Worm (Caenorhabditis elegans) whole organism, young adult: ENCODE results near the gene C04E6.8.
A peak's percentile ranks its signal among the peaks of the same experiment; 100 is the strongest.

Experiments
- B0261.1 ChIP-seq: sonication (generic microtip); optimal IDR thresholded peaks from 2 replicates; lab custom pipeline; 2016; ENCODE audit warnings: mild to moderate bottlenecking, missing genetic modification characterization, moderate library complexity, missing compliant biosample characterization
- B0336.3 ChIP-seq: fragments of 200-800 bp; sonication (Bioruptor generic); IDR thresholded peaks from 2 replicates; pipeline ENCODE4 v1.3.6; 2022; ENCODE audit warnings: missing genetic modification characterization, missing compliant biosample characterization
- F10E7.11 ChIP-seq: sonication (generic microtip); optimal IDR thresholded peaks from 2 replicates; lab custom pipeline; 2017; ENCODE audit warnings: mild to moderate bottlenecking, missing genetic modification characterization, moderate library complexity, missing compliant biosample characterization
- F23B12.7 ChIP-seq: sonication (generic microtip); optimal IDR thresholded peaks from 2 replicates; lab custom pipeline; 2017; ENCODE audit warnings: missing genetic modification characterization, mild to moderate bottlenecking, missing compliant biosample characterization, antibody characterized with exemption, moderate library complexity; ENCODE audit not compliant: insufficient read depth
- F37B4.10 ChIP-seq: fragments of 200-800 bp; sonication (Bioruptor generic); IDR thresholded peaks from 2 replicates; pipeline ENCODE4 v1.3.6; 2022; ENCODE audit warnings: missing genetic modification characterization, missing compliant biosample characterization
- F39B2.1 ChIP-seq: fragments of 200-800 bp; sonication (Bioruptor generic); IDR thresholded peaks from 2 replicates; pipeline ENCODE4 v1.3.6; 2022; ENCODE audit warnings: missing genetic modification reagents, missing genetic modification characterization, missing compliant biosample characterization
- K12H6.12 ChIP-seq: fragments of 200-800 bp; sonication (Bioruptor generic); optimal IDR thresholded peaks from 2 replicates; lab custom pipeline; 2018; ENCODE audit warnings: mild to moderate bottlenecking, missing genetic modification characterization, missing compliant biosample characterization
- T26A5.8 ChIP-seq: sonication (generic microtip); optimal IDR thresholded peaks from 2 replicates; lab custom pipeline; 2016; ENCODE audit warnings: missing genetic modification characterization, missing compliant biosample characterization
- Y56A3A.18 ChIP-seq: fragments of 200-800 bp; sonication (Bioruptor generic); IDR thresholded peaks from 2 replicates; pipeline ENCODE4 v1.3.6; 2022; ENCODE audit warnings: missing genetic modification reagents, missing genetic modification characterization, missing compliant biosample characterization
- Y95B8A.8 ChIP-seq: fragments of 200-800 bp; sonication (Bioruptor generic); IDR thresholded peaks from 2 replicates; pipeline ENCODE4 v1.3.6; 2022; ENCODE audit warnings: missing genetic modification reagents, missing genetic modification characterization, missing compliant biosample characterization
- akir-1 ChIP-seq: fragments of 200-800 bp; sonication (Bioruptor generic); optimal IDR thresholded peaks from 2 replicates; lab custom pipeline; 2018; ENCODE audit warnings: mild to moderate bottlenecking, missing genetic modification characterization, moderate library complexity, missing compliant biosample characterization
- ama-1 ChIP-seq, 3 experiments: fragments of 150-350 bp in 1 of 3; sonication (generic microtip) in 2 of 3; optimal IDR thresholded peaks; 2 replicates each; lab custom pipeline; 2014 to 2018; ENCODE audit warnings: missing biosample characterization in 2 of 3, missing genetic modification characterization in 2 of 3, missing genetic modification reagents in 2 of 3
- athp-1 ChIP-seq: sonication (generic microtip); optimal IDR thresholded peaks from 2 replicates; lab custom pipeline; 2017; ENCODE audit warnings: mild to moderate bottlenecking, missing genetic modification characterization, missing compliant biosample characterization
- attf-3 ChIP-seq: fragments of 200-800 bp; sonication (Bioruptor generic); conservative IDR thresholded peaks from 2 replicates; pipeline ENCODE4 v1.3.6; 2022; ENCODE audit warnings: missing genetic modification reagents, missing genetic modification characterization, missing compliant biosample characterization
- cebp-1 ChIP-seq, 2 experiments: fragments of 200-800 bp in 1 of 2; sonication (Bioruptor generic) in 1 of 2; sonication (generic microtip) in 1 of 2; IDR thresholded peaks in 1 of 2; optimal IDR thresholded peaks in 1 of 2; 2 replicates each; pipeline versions ENCODE4 v1.3.6 to Lab custom; 2017 to 2022; ENCODE audit warnings: missing compliant biosample characterization in 2 of 2, missing genetic modification characterization in 2 of 2, mild to moderate bottlenecking in 1 of 2, missing genetic modification reagents in 1 of 2, moderate library complexity in 1 of 2
- cebp-2 ChIP-seq: fragments of 200-800 bp; sonication (Bioruptor generic); IDR thresholded peaks from 2 replicates; pipeline ENCODE4 v1.3.6; 2022; ENCODE audit warnings: missing genetic modification characterization, missing compliant biosample characterization
- ceh-100 ChIP-seq: fragments of 200-800 bp; sonication (Bioruptor generic); IDR thresholded peaks from 2 replicates; pipeline ENCODE4 v1.3.6; 2022; ENCODE audit warnings: missing genetic modification reagents, missing genetic modification characterization, missing compliant biosample characterization
- dpl-1 ChIP-seq: fragments of 150-350 bp; optimal IDR thresholded peaks from 2 replicates; lab custom pipeline; 2014; ENCODE audit warnings: missing biosample characterization, missing genetic modification reagents, missing genetic modification characterization
- egl-44 ChIP-seq: fragments of 200-800 bp; sonication (Bioruptor generic); IDR thresholded peaks from 2 replicates; pipeline ENCODE4 v1.3.6; 2022; ENCODE audit warnings: missing genetic modification reagents, missing genetic modification characterization, missing compliant biosample characterization
- ekl-4 ChIP-seq: fragments of 200-800 bp; sonication (Bioruptor generic); IDR thresholded peaks from 2 replicates; pipeline ENCODE4 v1.3.6; 2022; ENCODE audit warnings: missing genetic modification reagents, missing genetic modification characterization, missing compliant biosample characterization
- ets-4 ChIP-seq: fragments of 200-800 bp; sonication (Bioruptor generic); optimal IDR thresholded peaks from 2 replicates; lab custom pipeline; 2018; ENCODE audit warnings: mild to moderate bottlenecking, missing genetic modification characterization, missing compliant biosample characterization
- hmg-1.2 ChIP-seq: fragments of 200-800 bp; sonication (Bioruptor generic); IDR thresholded peaks from 2 replicates; pipeline ENCODE4 v1.3.6; 2022; ENCODE audit warnings: missing genetic modification reagents, missing genetic modification characterization, missing compliant biosample characterization
- hmg-20 ChIP-seq: fragments of 200-800 bp; sonication (Bioruptor generic); IDR thresholded peaks from 2 replicates; pipeline ENCODE4 v1.3.6; 2022; ENCODE audit warnings: missing genetic modification reagents, missing genetic modification characterization, missing compliant biosample characterization
- hrde-1 ChIP-seq: sonication (generic microtip); optimal IDR thresholded peaks from 2 replicates; lab custom pipeline; 2016; ENCODE audit warnings: missing genetic modification characterization, mild to moderate bottlenecking, missing compliant biosample characterization, moderate library complexity, missing genotype, missing genetic modification reagents, borderline replicate concordance
- hsf-1 ChIP-seq: fragments of 200-800 bp; sonication (Bioruptor generic); IDR thresholded peaks from 2 replicates; pipeline ENCODE4 v1.3.6; 2022; ENCODE audit warnings: missing genetic modification reagents, missing genetic modification characterization, missing compliant biosample characterization
- let-607 ChIP-seq, 2 experiments: fragments of 200-800 bp in 1 of 2; sonication (Bioruptor generic) in 1 of 2; sonication (generic microtip) in 1 of 2; optimal IDR thresholded peaks; 2 replicates each; lab custom pipeline; 2016 to 2018; ENCODE audit warnings: mild to moderate bottlenecking in 2 of 2, missing compliant biosample characterization in 2 of 2, missing genetic modification characterization in 2 of 2, moderate library complexity in 2 of 2, missing genotype in 1 of 2
- lin-26 ChIP-seq: fragments of 200-800 bp; sonication (Bioruptor generic); IDR thresholded peaks from 2 replicates; pipeline ENCODE4 v1.3.6; 2022; ENCODE audit warnings: missing genetic modification reagents, missing genetic modification characterization, missing compliant biosample characterization
- lin-40 ChIP-seq: sonication (generic microtip); optimal IDR thresholded peaks from 2 replicates; lab custom pipeline; 2016; ENCODE audit warnings: missing genetic modification characterization, mild to moderate bottlenecking, missing compliant biosample characterization, missing genotype, missing genetic modification reagents
- madf-3 ChIP-seq: fragments of 200-800 bp; sonication (Bioruptor generic); IDR thresholded peaks from 2 replicates; pipeline ENCODE4 v1.3.6; 2022; ENCODE audit warnings: missing genetic modification reagents, missing genetic modification characterization, missing compliant biosample characterization
- mxl-1 ChIP-seq: sonication (generic microtip); optimal IDR thresholded peaks from 2 replicates; lab custom pipeline; 2016; ENCODE audit warnings: missing genetic modification characterization, missing compliant biosample characterization
- nfya-2 ChIP-seq: fragments of 200-800 bp; sonication (Bioruptor generic); IDR thresholded peaks from 2 replicates; pipeline ENCODE4 v1.3.6; 2022; ENCODE audit warnings: missing genetic modification reagents, missing genetic modification characterization, missing compliant biosample characterization
- nfyb-1 ChIP-seq: fragments of 200-800 bp; sonication (Bioruptor generic); IDR thresholded peaks from 2 replicates; pipeline ENCODE4 v1.3.6; 2022; ENCODE audit warnings: missing genetic modification reagents, missing genetic modification characterization, missing compliant biosample characterization
- rec-8 ChIP-seq, 2 experiments: sonication (generic microtip); optimal IDR thresholded peaks; 2 replicates each; lab custom pipeline; 2016; ENCODE audit warnings: mild to moderate bottlenecking in 2 of 2, missing genetic modification characterization in 2 of 2, missing genetic modification reagents in 2 of 2, missing genotype in 2 of 2, missing biosample characterization in 1 of 2, missing compliant biosample characterization in 1 of 2, moderate library complexity in 1 of 2
- snpc-1.1 ChIP-seq: sonication (generic microtip); optimal IDR thresholded peaks from 2 replicates; lab custom pipeline; 2017; ENCODE audit warnings: missing genetic modification characterization, mild to moderate bottlenecking, missing compliant biosample characterization, antibody characterized with exemption, moderate library complexity, missing genotype, missing genetic modification reagents; ENCODE audit not compliant: insufficient read depth
- snpc-3.4 ChIP-seq: sonication (generic microtip); optimal IDR thresholded peaks from 2 replicates; lab custom pipeline; 2017; ENCODE audit warnings: missing genetic modification characterization, mild to moderate bottlenecking, missing compliant biosample characterization, antibody characterized with exemption, moderate library complexity, missing genotype, missing genetic modification reagents
- tbx-9 ChIP-seq: sonication (generic microtip); optimal IDR thresholded peaks from 2 replicates; lab custom pipeline; 2016; ENCODE audit warnings: borderline replicate concordance, missing genetic modification characterization, inconsistent platforms, missing compliant biosample characterization
- unc-130 ChIP-seq: sonication (generic microtip); optimal IDR thresholded peaks from 2 replicates; lab custom pipeline; 2016; ENCODE audit warnings: missing genetic modification reagents, missing genetic modification characterization, missing compliant biosample characterization
- unc-62 ChIP-seq: fragments of 150-350 bp; optimal IDR thresholded peaks from 2 replicates; lab custom pipeline; 2014; ENCODE audit warnings: missing biosample characterization, missing genetic modification reagents, missing genetic modification characterization
- xnd-1 ChIP-seq: sonication (generic microtip); optimal IDR thresholded peaks from 2 replicates; lab custom pipeline; 2016; ENCODE audit warnings: missing genotype, missing genetic modification reagents, missing genetic modification characterization, missing compliant biosample characterization
- ztf-28 ChIP-seq: fragments of 200-800 bp; sonication (Bioruptor generic); IDR thresholded peaks from 2 replicates; pipeline ENCODE4 v1.3.6; 2022; ENCODE audit warnings: missing genetic modification reagents, missing genetic modification characterization, missing compliant biosample characterization

Gene C04E6.8

DNA sequence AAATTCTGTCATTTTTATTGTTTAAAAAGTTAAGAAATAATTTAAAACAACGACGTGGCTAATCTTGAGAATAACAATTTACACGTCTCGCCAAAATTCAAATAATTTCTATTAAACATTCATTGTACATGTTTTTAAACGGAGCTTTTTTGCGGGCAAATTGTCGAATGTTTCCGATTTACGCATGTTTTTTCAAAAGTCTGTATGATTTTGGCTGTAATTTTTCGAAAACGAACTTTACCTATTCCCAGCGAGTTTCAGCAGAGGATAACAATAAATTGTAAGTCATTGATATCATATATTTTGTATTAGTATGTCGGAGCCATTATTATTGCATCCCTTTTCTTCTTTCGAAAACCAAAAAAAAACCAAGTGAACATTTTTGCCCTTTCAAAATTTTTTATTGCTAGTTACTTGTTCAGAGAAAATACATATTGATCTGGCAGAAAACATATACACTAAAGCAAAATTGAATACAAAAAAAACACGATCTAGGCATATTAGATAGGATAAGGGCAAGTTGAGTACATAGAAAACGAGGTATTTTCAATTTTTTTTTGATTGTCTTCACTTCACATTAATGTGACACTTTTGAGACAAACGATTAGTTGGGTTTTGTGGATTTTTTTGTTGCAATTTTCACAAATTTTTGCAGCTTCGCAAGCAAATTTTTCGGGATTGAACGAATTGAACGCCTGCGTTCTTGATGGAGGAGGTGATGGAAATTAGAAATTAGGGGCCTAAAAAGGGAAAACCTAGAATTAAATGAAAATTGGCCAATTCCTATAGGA is 44.9 kb downstream of the C04E6.8 start, which contains the start of gene F26F12.2 (continued):
- TF ChIP-seq ceh-100 (GFP tag; lab: Robert Waterston, UW), result no peak
- no peak for TF ChIP-seq nfya-2 (GFP tag; lab: Robert Waterston, UW)
- peak; percentile 47 for TF ChIP-seq ama-1 (optimal IDR thresholded peaks at IDR 0.05; lab: Kevin White, UChicago)
- no peak for TF ChIP-seq ama-1 (GFP tag; optimal IDR thresholded peaks at IDR 0.05; lab: Kevin White, UChicago)
- TF ChIP-seq hmg-20 (GFP tag; lab: Robert Waterston, UW), result no peak
- no peak for TF ChIP-seq snpc-1.1 (tag; lab: Kevin White, UChicago)
- TF ChIP-seq F37B4.10 (GFP tag; lab: Robert Waterston, UW), result 0 out of 2 replicates have a peak, but pooled peaks have one; percentile 43
- TF ChIP-seq, all 124 proteins: peak for 17

DNA sequence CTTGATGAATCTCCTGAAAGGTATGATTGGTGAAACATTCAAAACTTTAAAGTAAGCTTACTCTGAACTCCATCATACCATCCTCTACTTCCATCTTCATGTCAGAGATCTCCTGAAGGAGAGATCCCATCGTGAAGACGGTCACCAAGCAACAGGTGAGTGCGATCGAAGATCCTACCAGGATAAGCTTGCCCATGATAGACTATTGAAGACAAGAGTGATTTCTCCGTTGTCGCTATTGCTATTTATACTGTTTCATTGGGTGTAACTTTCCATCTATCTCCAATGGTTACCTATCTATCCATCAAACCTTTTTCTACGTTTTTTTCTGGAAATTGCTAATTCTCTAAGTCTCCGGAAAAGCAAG is 47.0 kb downstream of the C04E6.8 start, which contains the start of gene col-140:
Gene col-140, minus strand, starts transcription at position 219 of the 367 bp plus-strand sequence.
- TF ChIP-seq tbx-9 (tag; lab: Kevin White, UChicago) (no peak), rec-8 (tag; optimal IDR thresholded peaks at IDR 0.05; lab: Kevin White, UChicago) (no peak), lin-40 (tag; lab: Kevin White, UChicago) (peak; percentile 51), unc-62 (no peak), K12H6.12 (no peak)

DNA sequence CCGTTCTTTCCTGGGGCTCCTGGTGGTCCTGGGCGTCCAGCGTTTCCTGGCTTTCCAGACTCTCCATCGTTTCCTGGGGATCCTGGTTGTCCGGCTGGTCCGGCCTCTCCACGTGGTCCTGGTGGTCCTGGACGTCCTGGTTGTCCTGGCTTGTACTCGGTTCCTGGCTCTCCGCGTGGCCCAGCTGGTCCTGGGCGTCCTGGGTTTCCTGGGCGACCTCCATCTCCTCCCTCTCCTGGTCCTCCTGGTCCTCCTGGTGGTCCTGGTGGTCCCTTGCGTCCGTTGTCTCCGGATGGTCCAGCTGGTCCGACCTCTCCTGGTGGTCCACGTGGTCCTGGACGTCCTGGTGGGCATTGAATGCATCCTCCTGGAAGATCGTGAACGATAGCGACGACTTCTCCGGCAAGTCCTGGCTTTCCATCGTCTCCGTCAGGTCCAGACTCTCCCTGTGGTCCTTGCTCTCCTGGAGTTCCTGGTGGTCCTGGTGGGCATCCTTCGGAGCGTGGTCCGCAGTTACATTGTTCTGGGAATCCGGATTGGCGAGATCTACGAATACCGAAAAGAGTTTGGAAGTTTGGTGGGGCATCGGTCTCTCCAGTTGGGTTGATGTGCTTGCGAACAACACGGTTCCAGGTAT is 47.5 kb downstream of the C04E6.8 start:
- no peak for TF ChIP-seq let-607 (tag; optimal IDR thresholded peaks at IDR 0.05; lab: Kevin White, UChicago)
- TF ChIP-seq B0261.1 (tag; lab: Kevin White, UChicago), result no peak
- TF ChIP-seq cebp-1 (GFP tag; IDR thresholded peaks at IDR 0.05; lab: Robert Waterston, UW), result no peak
- no peak for TF ChIP-seq cebp-1 (tag; optimal IDR thresholded peaks at IDR 0.05; lab: Kevin White, UChicago)
- TF ChIP-seq snpc-1.1 (tag; lab: Kevin White, UChicago), result no peak
- TF ChIP-seq ztf-28 (GFP tag; lab: Robert Waterston, UW), result no peak
- TF ChIP-seq snpc-3.4 (tag; lab: Kevin White, UChicago), result no peak
- 0 out of 2 replicates have a peak, but pooled peaks have one; percentile 20 for TF ChIP-seq hsf-1 (GFP tag; lab: Robert Waterston, UW)
- no peak for TF ChIP-seq athp-1
- TF ChIP-seq mxl-1 (tag; lab: Kevin White, UChicago), result no peak
- TF ChIP-seq hmg-1.2 (GFP tag; lab: Robert Waterston, UW), result no peak
- TF ChIP-seq unc-62, result no peak
- no peak for TF ChIP-seq ekl-4 (GFP tag; lab: Robert Waterston, UW)
- TF ChIP-seq Y56A3A.18 (GFP tag; lab: Robert Waterston, UW), result peak; percentile 10; the same call in 1 of the 2 replicates
- TF ChIP-seq ets-4, result no peak
- no peak for TF ChIP-seq K12H6.12
- TF ChIP-seq F39B2.1 (GFP tag; lab: Robert Waterston, UW), result no peak
- TF ChIP-seq B0336.3 (GFP tag; lab: Robert Waterston, UW), result peak; percentile 65; the same call in 1 of the 2 replicates
- TF ChIP-seq F23B12.7 (tag; lab: Kevin White, UChicago), result no peak
- no peak for TF ChIP-seq T26A5.8
- TF ChIP-seq unc-130 (GFP tag; lab: Kevin White, UChicago), result no peak
- TF ChIP-seq madf-3, result no peak
- TF ChIP-seq nfyb-1, result no peak
- no peak for TF ChIP-seq egl-44 (GFP tag; lab: Robert Waterston, UW)
- TF ChIP-seq akir-1 (GFP tag; lab: Kevin White, UChicago), result no peak
- no peak for TF ChIP-seq F10E7.11 (tag; lab: Kevin White, UChicago)
- TF ChIP-seq lin-40 (tag; lab: Kevin White, UChicago), result peak; percentile 70
- TF ChIP-seq attf-3, result no peak
- no peak for TF ChIP-seq hrde-1
- TF ChIP-seq dpl-1, result no peak
- TF ChIP-seq ceh-100 (GFP tag; lab: Robert Waterston, UW), result no peak
- TF ChIP-seq lin-26 (GFP tag; lab: Robert Waterston, UW), result peak; percentile 77
- no peak for TF ChIP-seq xnd-1 (tag; lab: Kevin White, UChicago)
- TF ChIP-seq Y95B8A.8 (GFP tag; lab: Robert Waterston, UW), result no peak
- TF ChIP-seq cebp-2 (GFP tag; lab: Robert Waterston, UW), result no peak
